Fruit fly (Drosophila melanogaster) whole organism, wandering third instar larva: ENCODE results near the gene CG4596.

Experiments
- Abd-B ChIP-seq: fragments of >200 bp; optimal IDR thresholded peaks from 2 replicates; lab custom pipeline; 2017; ENCODE audit warnings: missing biosample characterization, missing genetic modification characterization
- CG32264 ChIP-seq: fragments of 200-800 bp; sonication (Bioruptor generic); optimal IDR thresholded peaks from 2 replicates; lab custom pipeline; 2016; ENCODE audit warnings: missing biosample characterization, missing genetic modification characterization
- CG9705 ChIP-seq: fragments of 200-800 bp; sonication (Bioruptor generic); optimal IDR thresholded peaks from 2 replicates; lab custom pipeline; 2018; ENCODE audit warnings: missing biosample characterization, mild to moderate bottlenecking, missing genetic modification characterization
- CrebA ChIP-seq: fragments of 200-800 bp; sonication (Bioruptor generic); optimal IDR thresholded peaks from 2 replicates; lab custom pipeline; 2016; ENCODE audit warnings: missing biosample characterization, mild to moderate bottlenecking, missing genetic modification characterization, borderline replicate concordance
- Dfd ChIP-seq: fragments of >200 bp; optimal IDR thresholded peaks from 2 replicates; lab custom pipeline; 2017; ENCODE audit warnings: missing biosample characterization, missing genetic modification characterization
- Dif ChIP-seq: fragments of 200-275, 200-300 bp; sonication (Bioruptor generic); optimal IDR thresholded peaks from 2 replicates; lab custom pipeline; 2018; ENCODE audit warnings: missing biosample characterization, missing genetic modification characterization; ENCODE audit not compliant: partially characterized antibody
- GATAd ChIP-seq: sonication (Bioruptor generic); optimal IDR thresholded peaks from 2 replicates; lab custom pipeline; 2016; ENCODE audit warnings: missing biosample characterization, missing genetic modification characterization
- HLH106 ChIP-seq: fragments of 200-800 bp; optimal IDR thresholded peaks from 3 replicates; lab custom pipeline; 2019; ENCODE audit warnings: missing biosample characterization, mild to moderate bottlenecking, missing genetic modification characterization, moderate library complexity
- Hnf4 ChIP-seq: fragments of 200-800 bp; sonication (Bioruptor generic); optimal IDR thresholded peaks from 2 replicates; lab custom pipeline; 2016; ENCODE audit warnings: missing biosample characterization, mild to moderate bottlenecking, missing genetic modification characterization
- Hr78 ChIP-seq: fragments of >200 bp; optimal IDR thresholded peaks from 2 replicates; lab custom pipeline; 2017; ENCODE audit warnings: missing biosample characterization, missing genetic modification characterization
- Hr83 ChIP-seq: fragments of 200-300 bp; sonication (Bioruptor generic); optimal IDR thresholded peaks from 2 replicates; lab custom pipeline; 2016; ENCODE audit warnings: missing biosample characterization, mild to moderate bottlenecking, missing genetic modification characterization, moderate library complexity; ENCODE audit not compliant: poor library complexity, severe bottlenecking
- Jra ChIP-seq: sonication (Bioruptor generic); optimal IDR thresholded peaks from 2 replicates; lab custom pipeline; 2016; ENCODE audit warnings: missing biosample characterization, missing genetic modification characterization
- Mio ChIP-seq: sonication (Bioruptor generic); optimal IDR thresholded peaks from 2 replicates; lab custom pipeline; 2016; ENCODE audit warnings: missing biosample characterization, missing genetic modification characterization
- Myc ChIP-seq: fragments of >200 bp; optimal IDR thresholded peaks from 2 replicates; lab custom pipeline; 2017
- N ChIP-seq: fragments of >200 bp; optimal IDR thresholded peaks from 2 replicates; lab custom pipeline; 2018; ENCODE audit warnings: missing biosample characterization, missing external identifiers, missing genetic modification characterization
- OdsH ChIP-seq: fragments of 200-800 bp; sonication (Bioruptor generic); optimal IDR thresholded peaks from 2 replicates; lab custom pipeline; 2016; ENCODE audit warnings: missing biosample characterization, mild to moderate bottlenecking, missing genetic modification characterization
- Rel ChIP-seq, 2 experiments: fragments of 200-800 bp; sonication (Bioruptor generic) in 1 of 2; optimal IDR thresholded peaks; 2 replicates in 1 of 2; 3 replicates in 1 of 2; lab custom pipeline; 2016 to 2019; ENCODE audit warnings: mild to moderate bottlenecking in 2 of 2, missing biosample characterization in 2 of 2, missing genetic modification characterization in 2 of 2, moderate library complexity in 1 of 2
- Sp1 ChIP-seq: fragments of 200-800 bp; sonication (Bioruptor generic); optimal IDR thresholded peaks from 3 replicates; lab custom pipeline; 2019; ENCODE audit warnings: missing biosample characterization, mild to moderate bottlenecking, missing genetic modification characterization, moderate library complexity
- Vsx2 ChIP-seq: fragments of 200-300, 225-300 bp; sonication (Bioruptor generic); optimal IDR thresholded peaks from 2 replicates; lab custom pipeline; 2018; ENCODE audit warnings: missing biosample characterization, missing genetic modification characterization; ENCODE audit not compliant: partially characterized antibody
- br ChIP-seq: fragments of 200-800 bp; sonication (Bioruptor generic); optimal IDR thresholded peaks from 2 replicates; lab custom pipeline; 2016; ENCODE audit warnings: missing biosample characterization, missing genetic modification characterization
- brk ChIP-seq: fragments of 200-800 bp; sonication (Bioruptor generic); optimal IDR thresholded peaks from 2 replicates; lab custom pipeline; 2016; ENCODE audit warnings: missing biosample characterization, mild to moderate bottlenecking, missing genetic modification characterization
- dl ChIP-seq, 2 experiments: fragments of 175-275, 200-275 bp in 1 of 2; fragments of 200-275 bp in 1 of 2; sonication (Bioruptor generic); optimal IDR thresholded peaks; lab custom pipeline; 2018; ENCODE audit warnings: mild to moderate bottlenecking in 2 of 2, missing biosample characterization in 2 of 2, missing genetic modification characterization in 2 of 2, moderate library complexity in 2 of 2; ENCODE audit not compliant: partially characterized antibody in 2 of 2, insufficient read depth in 1 of 2
- dmrt93B ChIP-seq: fragments of 200-800 bp; sonication (Bioruptor generic); optimal IDR thresholded peaks from 2 replicates; lab custom pipeline; 2018; ENCODE audit warnings: missing biosample characterization, mild to moderate bottlenecking, missing genetic modification characterization
- dsf ChIP-seq: sonication (Bioruptor generic); optimal IDR thresholded peaks from 2 replicates; lab custom pipeline; 2016; ENCODE audit warnings: missing biosample characterization, missing genetic modification characterization, borderline replicate concordance
- ey ChIP-seq: fragments of 200-800 bp; sonication (Bioruptor generic); optimal IDR thresholded peaks from 2 replicates; lab custom pipeline; 2016; ENCODE audit warnings: missing biosample characterization, missing genetic modification characterization
- foxo ChIP-seq, 2 experiments: fragments of 200-800 bp; sonication (Bioruptor generic); optimal IDR thresholded peaks; 2 replicates in 1 of 2; 3 replicates in 1 of 2; lab custom pipeline; 2016 to 2017; ENCODE audit warnings: missing biosample characterization in 2 of 2, missing genetic modification characterization in 2 of 2
- fru ChIP-seq: fragments of 200-800 bp; sonication (Bioruptor generic); optimal IDR thresholded peaks from 3 replicates; lab custom pipeline; 2016; ENCODE audit warnings: missing biosample characterization, mild to moderate bottlenecking, missing genetic modification characterization
- h ChIP-seq: fragments of 200-800 bp; sonication (Bioruptor generic); optimal IDR thresholded peaks from 3 replicates; lab custom pipeline; 2016; ENCODE audit warnings: missing biosample characterization, mild to moderate bottlenecking, missing genetic modification characterization
- jim ChIP-seq: fragments of 175-275, 200-325 bp; sonication (Bioruptor generic); optimal IDR thresholded peaks from 2 replicates; lab custom pipeline; 2016; ENCODE audit warnings: missing biosample characterization, mild to moderate bottlenecking, missing genetic modification characterization
- lola ChIP-seq: fragments of >200 bp; optimal IDR thresholded peaks from 2 replicates; lab custom pipeline; 2017; ENCODE audit warnings: missing biosample characterization, missing genetic modification characterization
- pan ChIP-seq: fragments of >200 bp; optimal IDR thresholded peaks from 2 replicates; lab custom pipeline; 2017
- psq ChIP-seq: fragments of 200-800 bp; sonication (Bioruptor generic); optimal IDR thresholded peaks from 3 replicates; lab custom pipeline; 2017; ENCODE audit warnings: missing biosample characterization, mild to moderate bottlenecking, missing genetic modification characterization, moderate library complexity
- rgr ChIP-seq: fragments of 200-800 bp; sonication (Bioruptor generic); optimal IDR thresholded peaks from 3 replicates; lab custom pipeline; 2016; ENCODE audit warnings: missing biosample characterization, mild to moderate bottlenecking, missing genetic modification characterization
- sage ChIP-seq: fragments of 200-800 bp; sonication (Bioruptor generic); optimal IDR thresholded peaks from 2 replicates; lab custom pipeline; 2016; ENCODE audit warnings: missing biosample characterization, mild to moderate bottlenecking, missing genetic modification characterization
- sv ChIP-seq: fragments of 200-800 bp; sonication (Bioruptor generic); optimal IDR thresholded peaks from 3 replicates; lab custom pipeline; 2016; ENCODE audit warnings: missing biosample characterization, missing genetic modification characterization
- tai ChIP-seq: sonication (Bioruptor generic); optimal IDR thresholded peaks from 2 replicates; lab custom pipeline; 2016; ENCODE audit warnings: missing biosample characterization, missing genetic modification characterization
- usp ChIP-seq: fragments of >200 bp; optimal IDR thresholded peaks from 2 replicates; lab custom pipeline; 2017; ENCODE audit warnings: missing biosample characterization, missing genetic modification characterization
- woc ChIP-seq: sonication (Bioruptor generic); optimal IDR thresholded peaks from 2 replicates; lab custom pipeline; 2016; ENCODE audit warnings: missing biosample characterization, mild to moderate bottlenecking, missing genetic modification characterization

CG4596 gene

DNA sequence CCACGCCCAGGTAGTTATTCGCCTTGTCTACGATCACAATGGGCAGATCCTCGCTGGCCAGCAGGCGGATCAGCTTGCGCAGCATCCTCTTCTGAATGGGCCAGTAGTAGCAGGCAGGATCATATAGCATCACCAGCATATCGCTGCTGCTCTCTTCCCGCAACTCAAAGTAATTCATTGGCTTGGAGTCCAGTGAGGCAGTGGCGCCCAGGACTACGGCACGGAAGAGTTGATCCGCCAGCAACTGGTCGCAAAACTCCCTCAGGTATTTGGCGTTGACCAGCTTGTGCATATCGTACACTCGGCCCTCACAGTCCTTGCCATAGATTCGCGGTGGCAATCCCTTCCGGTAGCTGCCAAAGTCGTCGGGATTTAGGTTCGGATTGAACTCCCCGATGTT is 5.8 kb downstream of the CG4596 start:
- no peak for TF ChIP-seq lola (GFP tag; lab: Kevin White, UChicago)
- no peak for TF ChIP-seq h (GFP tag; lab: Kevin White, UChicago)
- no peak for TF ChIP-seq CG9705 (GFP tag; lab: Kevin White, UChicago)
- TF ChIP-seq Rel (GFP tag; optimal IDR thresholded peaks at IDR 0.05; lab: Kevin White, UChicago): no peak
- no peak for TF ChIP-seq Rel (tag; optimal IDR thresholded peaks at IDR 0.05; lab: Kevin White, UChicago)
- no peak for TF ChIP-seq tai (GFP tag; lab: Kevin White, UChicago)
- no peak for TF ChIP-seq fru (GFP tag; lab: Kevin White, UChicago)
- no peak for TF ChIP-seq Abd-B (GFP tag; lab: Kevin White, UChicago)
- TF ChIP-seq N: no peak
- no peak for TF ChIP-seq dmrt93B
- TF ChIP-seq Hnf4 (GFP tag; lab: Kevin White, UChicago): no peak
- no peak for TF ChIP-seq Dif (GFP tag; lab: Kevin White, UChicago)
- no peak for TF ChIP-seq pan (lab: Kevin White, UChicago)
- no peak for TF ChIP-seq HLH106 (tag; lab: Kevin White, UChicago)
- TF ChIP-seq rgr (GFP tag; lab: Kevin White, UChicago): no peak
- TF ChIP-seq sv (GFP tag; lab: Kevin White, UChicago): no peak
- no peak for TF ChIP-seq jim (GFP tag; lab: Kevin White, UChicago)

DNA sequence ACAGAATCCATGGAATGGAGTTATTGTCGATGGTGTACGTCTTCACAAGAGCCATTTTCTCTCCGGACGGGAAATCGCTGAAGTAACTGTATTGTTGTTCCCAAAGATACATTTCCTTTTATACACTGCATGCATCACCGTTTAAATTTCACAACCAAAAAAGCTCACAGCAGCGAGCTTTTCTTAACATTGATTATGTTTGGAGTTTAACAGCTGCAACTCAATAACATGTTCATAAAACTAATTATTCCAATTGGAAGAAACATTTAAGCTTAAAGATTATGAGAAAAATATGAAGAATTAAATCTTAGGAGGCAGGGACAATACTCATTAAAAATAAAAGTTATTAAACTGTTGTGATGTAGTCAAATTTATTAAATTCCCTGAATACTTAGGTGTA is 6.4 kb downstream of the CG4596 start, which contains the start of gene CG14695:
Gene CG14695 (minus strand): TSS at position 101 of the 400 bp plus-strand sequence.
- TF ChIP-seq sv (GFP tag; lab: Kevin White, UChicago) (no peak), jim (GFP tag; lab: Kevin White, UChicago) (no peak), dsf (GFP tag; lab: Kevin White, UChicago) (no peak), HLH106 (tag; lab: Kevin White, UChicago) (no peak)

DNA sequence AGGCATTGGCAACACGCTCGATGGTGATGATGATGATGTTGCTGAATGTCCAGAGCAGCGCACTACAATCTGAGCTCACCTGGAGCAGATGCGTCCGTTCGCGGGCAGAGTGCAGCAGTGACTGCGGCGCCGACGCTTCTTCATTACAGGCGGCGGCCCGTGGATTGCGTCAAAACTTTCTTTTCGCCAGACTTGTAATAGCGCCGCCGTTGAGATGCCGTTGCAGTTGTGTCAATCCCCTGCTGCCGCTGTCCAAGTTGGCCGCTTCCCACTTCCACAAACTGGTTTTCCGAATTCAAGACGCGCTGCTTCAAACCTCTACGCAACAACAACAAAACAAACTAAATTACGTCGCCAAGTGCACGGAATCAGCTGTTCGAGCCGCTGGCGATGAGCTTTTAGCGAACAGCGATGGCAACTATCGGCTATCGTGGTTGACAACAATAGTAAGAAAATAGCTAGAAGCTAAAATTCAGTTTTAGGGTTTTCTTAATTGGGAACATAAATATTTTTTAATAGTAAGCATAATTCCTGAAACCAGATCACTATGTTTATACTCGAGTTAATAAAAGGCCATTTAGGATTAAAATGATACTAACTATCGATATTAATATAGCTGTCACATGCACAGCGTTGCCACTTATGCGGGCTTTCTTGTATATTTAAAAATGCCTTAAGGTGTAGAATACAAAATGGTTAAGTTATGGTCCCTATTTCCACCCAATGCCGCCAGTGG is 9.2 kb downstream of the CG4596 start, which contains the start of gene Tpc1:
Gene Tpc1 (minus strand): TSS at position 365 of the 736 bp plus-strand sequence.
- TF ChIP-seq ey (GFP tag; lab: Kevin White, UChicago) (peak; percentile 52), dmrt93B (no peak), usp (GFP tag; lab: Kevin White, UChicago) (no peak), Myc (lab: Kevin White, UChicago) (peak; percentile 97), GATAd (no peak), brk (GFP tag; lab: Kevin White, UChicago) (no peak), rgr (GFP tag; lab: Kevin White, UChicago) (peak; percentile 52), HLH106 (tag; lab: Kevin White, UChicago) (peak; percentile 57), foxo (GFP tag; optimal IDR thresholded peaks at IDR 0.05; lab: Kevin White, UChicago) (peak in 1 of 2 experiments; percentile 34), Abd-B (GFP tag; lab: Kevin White, UChicago) (no peak), lola (GFP tag; lab: Kevin White, UChicago) (no peak), psq (GFP tag; lab: Kevin White, UChicago) (peak; percentile 2), Dfd (GFP tag; lab: Kevin White, UChicago) (no peak), Hnf4 (GFP tag; lab: Kevin White, UChicago) (peak; percentile 71), sv (GFP tag; lab: Kevin White, UChicago) (peak; percentile 60), Vsx2 (GFP tag; lab: Kevin White, UChicago) (no peak), woc (GFP tag; lab: Kevin White, UChicago) (peak; percentile 91), Mio (GFP tag; lab: Kevin White, UChicago) (no peak), Jra (GFP tag; lab: Kevin White, UChicago) (peak; percentile 63), CG32264 (peak; percentile 13), fru (GFP tag; lab: Kevin White, UChicago) (peak; percentile 82), jim (GFP tag; lab: Kevin White, UChicago) (no peak), Dif (GFP tag; lab: Kevin White, UChicago) (no peak), Hr78 (GFP tag; lab: Kevin White, UChicago) (no peak), Sp1 (peak; percentile 21), sage (GFP tag; lab: Kevin White, UChicago) (no peak), Rel (GFP tag; optimal IDR thresholded peaks at IDR 0.05; lab: Kevin White, UChicago) (no peak), Rel (tag; optimal IDR thresholded peaks at IDR 0.05; lab: Kevin White, UChicago) (peak; percentile 22), Hr83 (GFP tag; lab: Kevin White, UChicago) (no peak), br (GFP tag; lab: Kevin White, UChicago) (peak; percentile 39), h (GFP tag; lab: Kevin White, UChicago) (peak; percentile 55), CrebA (GFP tag; lab: Kevin White, UChicago) (no peak), OdsH (no peak), CG9705 (GFP tag; lab: Kevin White, UChicago) (peak; percentile 30), tai (GFP tag; lab: Kevin White, UChicago) (no peak), dl (GFP tag; optimal IDR thresholded peaks at IDR 0.05; lab: Kevin White, UChicago; ENCODE audit: insufficient read depth in 1 of 2, partially characterized antibody in 2 of 2) (no peak), dsf (GFP tag; lab: Kevin White, UChicago) (no peak), pan (lab: Kevin White, UChicago) (no peak), N (no peak)
